Worm (Caenorhabditis elegans): Measurements from ENCODE around the gene nspe-1.

The nspe-1 gene

DNA sequence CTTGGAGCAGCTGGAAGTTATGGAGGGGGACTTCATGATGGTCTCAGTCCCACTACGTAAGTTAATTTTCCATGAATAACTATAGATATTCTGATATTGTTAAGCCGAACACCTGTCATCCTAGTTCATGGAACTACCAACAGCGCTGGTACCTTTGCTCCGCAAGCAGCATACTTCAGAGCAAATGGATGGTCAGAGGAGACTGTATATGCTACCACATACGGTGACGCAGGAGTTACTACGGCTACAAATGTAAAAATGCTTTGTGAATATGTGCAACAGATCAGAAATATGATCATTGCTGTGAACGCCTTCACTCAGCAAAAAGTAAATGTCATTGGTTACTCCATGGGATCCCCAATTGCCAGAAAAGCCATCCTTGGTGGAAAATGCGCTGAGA lies 14.6 kb downstream of the nspe-1 start:
- TF ChIP-seq ceh-16 (tag; optimal IDR thresholded peaks at IDR 0.05) (no peak), ztf-11 (tag; optimal IDR thresholded peaks at IDR 0.05) (no peak), ztf-4 (tag; optimal IDR thresholded peaks at IDR 0.05) (no peak), zag-1 (tag; optimal IDR thresholded peaks at IDR 0.05) (no peak), egl-27 (tag; optimal IDR thresholded peaks at IDR 0.05) (no peak), ztf-1 (GFP tag; conservative IDR thresholded peaks at IDR 0.05) (no peak), nhr-6 (tag; optimal IDR thresholded peaks at IDR 0.05) (no peak), nhr-23 (tag; optimal IDR thresholded peaks at IDR 0.05) (no peak), crh-2 (tag; optimal IDR thresholded peaks at IDR 0.05) (no peak), elt-3 (tag; optimal IDR thresholded peaks at IDR 0.05) (no peak), sma-9 (GFP tag; optimal IDR thresholded peaks at IDR 0.05) (no peak), sma-9 (tag; optimal IDR thresholded peaks at IDR 0.05) (no peak), nhr-11 (tag; optimal IDR thresholded peaks at IDR 0.05) (no peak), nhr-12 (tag; optimal IDR thresholded peaks at IDR 0.05) (no peak)

DNA sequence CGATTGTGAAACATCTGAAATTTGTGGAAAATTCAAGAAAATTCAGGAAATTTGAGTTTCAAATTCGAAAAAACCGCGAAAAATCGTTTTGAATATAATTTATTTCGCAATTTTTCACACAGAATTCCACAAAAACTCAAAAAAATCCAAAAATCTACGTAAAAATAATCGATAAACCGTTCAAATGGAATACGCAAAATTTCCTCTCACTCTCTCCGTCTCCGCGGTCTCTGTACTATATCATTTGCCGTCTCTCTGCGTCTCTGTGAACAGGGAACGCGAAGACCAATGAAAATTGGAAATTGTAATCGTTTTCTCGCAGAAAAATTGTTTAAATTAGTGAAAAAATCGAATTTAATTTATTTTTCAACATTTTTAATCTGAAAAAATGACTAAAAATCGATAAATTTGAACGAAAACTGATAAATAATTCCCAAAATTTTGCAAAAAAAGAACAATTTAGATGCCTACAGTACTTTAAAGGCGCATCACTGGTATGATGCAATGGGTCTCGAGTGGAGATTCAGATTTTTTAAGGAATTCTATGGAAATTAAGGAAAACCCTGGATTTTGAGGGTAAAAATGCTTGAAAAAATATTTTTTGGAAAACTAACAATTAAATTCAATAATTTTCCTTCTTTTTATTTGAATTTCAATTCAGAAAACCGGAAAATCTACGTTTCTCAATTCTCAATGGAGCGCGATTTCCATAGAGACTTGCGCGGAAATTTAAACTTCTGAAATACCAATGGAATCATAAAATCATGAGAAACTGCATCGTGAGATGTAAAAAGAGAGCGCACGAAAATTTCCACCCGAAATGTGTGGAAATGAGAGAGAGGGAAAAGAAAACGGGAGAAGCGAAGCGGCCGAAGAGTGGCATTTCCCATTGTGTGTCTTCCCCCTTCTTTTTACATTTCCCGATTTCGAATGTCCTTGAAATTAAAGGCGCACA lies 16.7 kb downstream of the nspe-1 start, which contains the start of the genes ceh-100 and lips-15:
Gene ceh-100, minus strand, starts transcription at position 14 of the 955 bp plus-strand sequence.
Gene lips-15, plus strand, starts transcription at position 720 of the 955 bp plus-strand sequence.
- TF ChIP-seq gmeb-1 (tag; optimal IDR thresholded peaks at IDR 0.05) (peak; percentile 11), nhr-129 (tag; optimal IDR thresholded peaks at IDR 0.05) (peak; percentile 46), fos-1 (tag; optimal IDR thresholded peaks at IDR 0.05) (peak; percentile 14), unc-55 (GFP tag; optimal IDR thresholded peaks at IDR 0.05) (peak; percentile 74), C34F6.9 (tag; optimal IDR thresholded peaks at IDR 0.05) (peak; percentile 47), nhr-237 (tag; optimal IDR thresholded peaks at IDR 0.05) (no peak), lin-13 (GFP tag; optimal IDR thresholded peaks at IDR 0.05) (no peak), ztf-1 (GFP tag; conservative IDR thresholded peaks at IDR 0.05) (no peak), unc-39 (tag; optimal IDR thresholded peaks at IDR 0.05) (no peak), egl-27 (tag; optimal IDR thresholded peaks at IDR 0.05) (no peak), dmd-4 (tag; optimal IDR thresholded peaks at IDR 0.05) (no peak), mab-5 (tag; optimal IDR thresholded peaks at IDR 0.05) (no peak)

DNA sequence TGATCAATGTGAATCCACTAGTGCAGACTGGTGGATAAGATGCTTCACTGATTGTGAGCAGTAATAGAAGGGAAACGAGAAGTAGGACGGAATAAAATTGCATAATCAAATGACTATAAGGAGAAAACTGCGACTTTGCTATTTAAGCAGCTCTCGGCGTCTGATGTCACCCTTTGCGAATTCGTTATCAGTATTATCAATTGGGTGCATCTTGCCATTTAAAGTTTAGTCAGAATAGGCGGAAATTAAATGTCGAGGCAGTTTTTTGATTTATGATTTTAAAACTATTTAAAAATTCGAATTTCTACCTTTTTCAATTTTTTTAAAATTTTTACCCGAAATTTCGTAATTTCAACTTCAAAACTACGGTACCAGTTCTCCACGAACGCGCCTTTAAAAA lies 39.7 kb downstream of the nspe-1 start, which contains the start of gene clec-4:
Gene clec-4, minus strand, starts transcription at position 162 of the 400 bp plus-strand sequence.
- no peak for TF ChIP-seq lsy-2 (tag; optimal IDR thresholded peaks at IDR 0.05)
- TF ChIP-seq alr-1 (tag; optimal IDR thresholded peaks at IDR 0.05), result no peak
- TF ChIP-seq fos-1 (tag; optimal IDR thresholded peaks at IDR 0.05), result peak; percentile 69
- no peak for TF ChIP-seq sma-9 (GFP tag; optimal IDR thresholded peaks at IDR 0.05)
- no peak for TF ChIP-seq sma-9 (tag; optimal IDR thresholded peaks at IDR 0.05)

DNA sequence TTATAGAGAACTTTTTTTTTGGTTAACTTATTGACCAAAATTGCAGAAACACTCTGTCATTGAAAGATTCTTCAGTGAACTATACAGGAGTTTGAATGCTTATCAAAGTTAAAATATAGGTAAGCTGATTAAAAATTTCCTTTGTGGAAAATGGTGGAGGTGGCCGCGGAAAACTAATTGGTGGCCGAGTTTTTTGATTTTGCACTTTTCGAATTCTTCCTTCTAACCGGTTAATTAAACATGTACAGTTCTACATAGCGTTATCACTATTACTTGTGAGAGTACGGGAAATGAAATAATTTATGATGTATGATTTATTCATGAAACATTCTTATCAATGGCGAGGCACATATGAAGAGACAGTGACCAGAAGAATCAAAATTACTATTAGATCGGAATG lies 42.9 kb downstream of the nspe-1 start, which contains the start of gene clec-8:
Gene clec-8, minus strand, starts transcription at position 308 of the 400 bp plus-strand sequence.
- no peak for TF ChIP-seq zag-1 (tag; optimal IDR thresholded peaks at IDR 0.05)
- TF ChIP-seq ztf-1 (GFP tag; conservative IDR thresholded peaks at IDR 0.05), result no peak
- no peak for TF ChIP-seq lin-13 (GFP tag; optimal IDR thresholded peaks at IDR 0.05)
- TF ChIP-seq ZK546.5 (tag; optimal IDR thresholded peaks at IDR 0.05), result no peak
- no peak for TF ChIP-seq nhr-23 (tag; optimal IDR thresholded peaks at IDR 0.05)
- peak; percentile 58 for TF ChIP-seq fos-1 (tag; optimal IDR thresholded peaks at IDR 0.05)

DNA sequence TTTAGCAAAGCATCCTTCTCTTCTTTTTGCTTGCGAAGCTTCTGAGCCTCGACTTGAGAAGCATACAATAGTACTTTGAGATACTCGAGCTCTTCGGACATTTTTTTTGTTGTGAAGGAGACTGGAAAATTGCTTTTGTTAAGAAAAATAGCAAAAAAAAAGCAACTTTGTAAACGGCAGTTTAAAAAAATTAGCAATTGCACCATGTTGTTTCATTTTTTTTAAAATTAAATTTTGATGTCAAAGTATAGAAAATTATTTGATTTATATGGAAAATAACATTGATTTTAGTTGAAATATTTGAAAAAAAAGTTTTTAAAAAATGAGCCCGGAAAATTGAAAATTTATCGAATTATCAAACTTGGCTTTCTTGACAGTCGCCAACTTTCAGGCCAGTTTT lies 46.0 kb downstream of the nspe-1 start, which contains the start of gene Y38E10A.3:
Gene Y38E10A.3, minus strand, starts transcription at position 101 of the 400 bp plus-strand sequence.
- TF ChIP-seq lsy-2 (tag; optimal IDR thresholded peaks at IDR 0.05) (no peak), mab-5 (tag; optimal IDR thresholded peaks at IDR 0.05) (no peak), unc-62 (GFP tag; optimal IDR thresholded peaks at IDR 0.05) (no peak), F13H6.1 (tag; optimal IDR thresholded peaks at IDR 0.05) (no peak), mdl-1 (tag; optimal IDR thresholded peaks at IDR 0.05) (no peak), gmeb-1 (tag; optimal IDR thresholded peaks at IDR 0.05) (no peak), nhr-11 (tag; optimal IDR thresholded peaks at IDR 0.05) (no peak), nhr-237 (tag; optimal IDR thresholded peaks at IDR 0.05) (no peak), dmd-4 (tag; optimal IDR thresholded peaks at IDR 0.05) (no peak), nhr-23 (tag; optimal IDR thresholded peaks at IDR 0.05) (no peak), ama-1 (optimal IDR thresholded peaks at IDR 0.05) (no peak)

Data from whole organism, L2 larva.